Fruit fly (Drosophila melanogaster): ENCODE results near the gene CG42570.

CG42570 gene

DNA sequence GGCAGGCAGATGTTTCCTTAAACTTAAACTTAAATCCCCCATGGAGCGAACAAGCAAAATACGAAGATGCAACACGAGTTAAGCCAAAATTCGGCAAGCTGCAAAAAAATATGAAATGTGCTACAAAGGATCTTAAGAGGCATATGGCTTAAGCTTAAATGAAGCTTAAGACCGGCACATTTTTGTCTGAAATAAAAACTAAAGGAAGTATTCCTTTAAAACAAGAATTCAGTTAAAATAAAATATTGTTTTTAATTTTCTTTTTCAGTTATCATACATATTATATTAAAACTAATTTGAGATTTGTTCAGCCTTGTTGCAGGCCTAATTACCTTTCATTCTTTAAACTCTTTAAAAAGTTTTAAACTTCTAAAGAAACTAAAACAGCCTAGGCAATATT lies 44.3 kb downstream of the CG42570 start:
- TF ChIP-seq tj (GFP tag; optimal IDR thresholded peaks at IDR 0.05) (no peak), Crg-1 (GFP tag; optimal IDR thresholded peaks at IDR 0.05) (no peak), kay (GFP tag; ENCODE audit: borderline replicate concordance) (no peak), CG5204 (GFP tag; optimal IDR thresholded peaks at IDR 0.05) (no peak), Mnt (GFP tag; optimal IDR thresholded peaks at IDR 0.05) (no peak), CG1620 (GFP tag; optimal IDR thresholded peaks at IDR 0.05) (no peak), CG33017 (tag; optimal IDR thresholded peaks at IDR 0.05) (no peak), pad (GFP tag; optimal IDR thresholded peaks at IDR 0.05) (no peak)

dm6 chr3L:15762449-15763189 lies 45.0 kb downstream of the CG42570 start:
- no peak for TF ChIP-seq CG33017 (tag; optimal IDR thresholded peaks at IDR 0.05)
- no peak for TF ChIP-seq ovo (GFP tag; optimal IDR thresholded peaks at IDR 0.05)
- no peak for TF ChIP-seq kay (GFP tag; ENCODE audit: borderline replicate concordance)
- TF ChIP-seq Crg-1 (GFP tag; optimal IDR thresholded peaks at IDR 0.05): no peak

- no peak for TF ChIP-seq ovo (GFP tag; optimal IDR thresholded peaks at IDR 0.05)
- no peak for TF ChIP-seq CG7101 (tag; optimal IDR thresholded peaks at IDR 0.05)
- no peak for TF ChIP-seq CG5204 (GFP tag; optimal IDR thresholded peaks at IDR 0.05)
- TF ChIP-seq CG7045 (GFP tag; optimal IDR thresholded peaks at IDR 0.05): no peak
- no peak for TF ChIP-seq pad (GFP tag; optimal IDR thresholded peaks at IDR 0.05)
- no peak for TF ChIP-seq toe (GFP tag; optimal IDR thresholded peaks at IDR 0.05)
- no peak for TF ChIP-seq Mnt (GFP tag; optimal IDR thresholded peaks at IDR 0.05)
- TF ChIP-seq Crg-1 (GFP tag; optimal IDR thresholded peaks at IDR 0.05): no peak
- no peak for TF ChIP-seq CG12768 (GFP tag; optimal IDR thresholded peaks at IDR 0.05)
- TF ChIP-seq cic (GFP tag; optimal IDR thresholded peaks at IDR 0.05): no peak
- TF ChIP-seq bab1 (GFP tag; optimal IDR thresholded peaks at IDR 0.05): no peak
- TF ChIP-seq tj (GFP tag; optimal IDR thresholded peaks at IDR 0.05): no peak
- TF ChIP-seq CG33017 (tag; optimal IDR thresholded peaks at IDR 0.05): no peak
These were observed 45.6 kb downstream of the CG42570 start for dm6 chr3L:15763190-15763576.

dm6 chr3L:15768947-15769389 lies 51.3 kb downstream of the CG42570 start:
- TF ChIP-seq cnc (optimal IDR thresholded peaks at IDR 0.05) (no peak), pad (GFP tag; optimal IDR thresholded peaks at IDR 0.05) (no peak), CG14711 (tag; optimal IDR thresholded peaks at IDR 0.05) (no peak), Hr96 (GFP tag; optimal IDR thresholded peaks at IDR 0.05) (no peak), kay (GFP tag; ENCODE audit: borderline replicate concordance) (no peak), CG11617 (GFP tag; optimal IDR thresholded peaks at IDR 0.05) (no peak), Crg-1 (GFP tag; optimal IDR thresholded peaks at IDR 0.05) (no peak), Mnt (GFP tag; optimal IDR thresholded peaks at IDR 0.05) (no peak), cic (GFP tag; optimal IDR thresholded peaks at IDR 0.05) (no peak), CG1620 (GFP tag; optimal IDR thresholded peaks at IDR 0.05) (no peak), tj (GFP tag; optimal IDR thresholded peaks at IDR 0.05) (no peak), CG33017 (tag; optimal IDR thresholded peaks at IDR 0.05) (no peak), CG5204 (GFP tag; optimal IDR thresholded peaks at IDR 0.05) (no peak), CG7101 (tag; optimal IDR thresholded peaks at IDR 0.05) (no peak)
